Fruit fly (Drosophila melanogaster) whole organism, embryonic: ENCODE measurements around the gene CG32971.

Experiments
- Bdp1 ChIP-seq: fragments of 200-800 bp; sonication (Bioruptor generic); optimal IDR thresholded peaks from 3 replicates; lab custom pipeline; 2016; ENCODE audit warnings: missing biosample characterization, missing genetic modification characterization
- Bteb2 ChIP-seq: fragments of 200-800 bp; sonication (Bioruptor generic); optimal IDR thresholded peaks from 2 replicates; lab custom pipeline; 2016; ENCODE audit warnings: missing biosample characterization, missing genetic modification characterization
- CG10267 ChIP-seq: fragments of 200-800 bp; sonication (Bioruptor generic); optimal IDR thresholded peaks from 2 replicates; lab custom pipeline; 2018; ENCODE audit warnings: missing biosample characterization, mild to moderate bottlenecking, missing genetic modification characterization, moderate library complexity
- CG14050 ChIP-seq: fragments of 200-800 bp; sonication (Bioruptor generic); IDR thresholded peaks from 3 replicates; pipeline ENCODE4 v1.3.6; 2022; ENCODE audit warnings: missing biosample characterization, missing genetic modification characterization
- CG17361 ChIP-seq: fragments of 200-800 bp; sonication (Bioruptor generic); IDR thresholded peaks from 3 replicates; pipeline ENCODE4 v1.3.6; 2022; ENCODE audit warnings: missing biosample characterization, missing genetic modification characterization
- CG17829 ChIP-seq: fragments of 200-800 bp; optimal IDR thresholded peaks from 2 replicates; lab custom pipeline; 2019; ENCODE audit warnings: missing biosample characterization, mild to moderate bottlenecking, missing genetic modification characterization, moderate library complexity
- CG1832 ChIP-seq: fragments of 200-800 bp; sonication (Bioruptor generic); optimal IDR thresholded peaks from 2 replicates; lab custom pipeline; 2017; ENCODE audit warnings: missing biosample characterization, mild to moderate bottlenecking, missing genetic modification characterization, inconsistent platforms
- CG2199 ChIP-seq: fragments of 200-800 bp; sonication (Bioruptor generic); IDR thresholded peaks from 3 replicates; pipeline ENCODE4 v1.3.6; 2022; ENCODE audit warnings: missing biosample characterization, missing genetic modification characterization
- CG34224 ChIP-seq: fragments of 200-800 bp; sonication (Bioruptor generic); IDR thresholded peaks from 3 replicates; pipeline ENCODE4 v1.3.6; 2022; ENCODE audit warnings: missing biosample characterization, missing genetic modification characterization; ENCODE audit not compliant: partially characterized antibody
- CG5180 ChIP-seq: fragments of 200-800 bp; sonication (Bioruptor generic); optimal IDR thresholded peaks from 3 replicates; lab custom pipeline; 2017; ENCODE audit warnings: missing biosample characterization, missing genetic modification characterization, mild to moderate bottlenecking, moderate library complexity, missing genetic modification reagents
- CG6654 ChIP-seq: fragments of 200-800 bp; sonication (Bioruptor generic); optimal IDR thresholded peaks from 2 replicates; lab custom pipeline; 2017; ENCODE audit warnings: missing biosample characterization, mild to moderate bottlenecking, missing genetic modification characterization
- CG6689 ChIP-seq: fragments of 200-800 bp; sonication (Bioruptor generic); IDR thresholded peaks from 2 replicates; pipeline ENCODE4 v1.3.6; 2022; ENCODE audit warnings: missing biosample characterization, missing genetic modification characterization
- CG7357 ChIP-seq: fragments of 200-800 bp; sonication (Bioruptor generic); IDR thresholded peaks from 3 replicates; pipeline ENCODE4 v1.3.6; 2022; ENCODE audit warnings: missing biosample characterization, missing genetic modification characterization
- CG7928 ChIP-seq: fragments of 200-800 bp; sonication (Bioruptor generic); optimal IDR thresholded peaks from 2 replicates; lab custom pipeline; 2017; ENCODE audit warnings: missing biosample characterization, mild to moderate bottlenecking, missing genetic modification characterization
- CG8944 ChIP-seq: fragments of 200-800 bp; sonication (Bioruptor generic); optimal IDR thresholded peaks from 3 replicates; lab custom pipeline; 2016; ENCODE audit warnings: missing biosample characterization, missing genetic modification characterization
- CoRest ChIP-seq: fragments of 200-800 bp; sonication (Bioruptor generic); optimal IDR thresholded peaks from 3 replicates; lab custom pipeline; 2018; ENCODE audit warnings: missing biosample characterization, mild to moderate bottlenecking, missing genetic modification characterization, moderate library complexity
- Dbx ChIP-seq: fragments of 200-800 bp; sonication (Bioruptor generic); IDR thresholded peaks from 3 replicates; pipeline ENCODE4 v1.3.6; 2022; ENCODE audit warnings: missing biosample characterization, missing genetic modification characterization
- Dek ChIP-seq: fragments of 200-800 bp; sonication (Bioruptor generic); optimal IDR thresholded peaks from 3 replicates; lab custom pipeline; 2019; ENCODE audit warnings: missing biosample characterization, mild to moderate bottlenecking, missing genetic modification characterization, moderate library complexity
- E2f2 ChIP-seq: fragments of 200-800 bp; sonication (Bioruptor generic); IDR thresholded peaks from 2 replicates; pipeline ENCODE4 v1.3.6; 2022; ENCODE audit warnings: missing biosample characterization, missing genetic modification characterization
- Fer3 ChIP-seq: fragments of 200-800 bp; sonication (Bioruptor generic); optimal IDR thresholded peaks from 2 replicates; lab custom pipeline; 2018; ENCODE audit warnings: missing biosample characterization, mild to moderate bottlenecking, missing genetic modification characterization, moderate library complexity
- H15 ChIP-seq: fragments of 200-800 bp; sonication (Bioruptor generic); IDR thresholded peaks from 3 replicates; pipeline ENCODE4 v1.3.6; 2022; ENCODE audit warnings: missing biosample characterization, missing genetic modification characterization
- H2.0 ChIP-seq: fragments of 200-800 bp; sonication (Bioruptor generic); IDR thresholded peaks from 2 replicates; pipeline ENCODE4 v1.3.6; 2022; ENCODE audit warnings: missing biosample characterization, missing genetic modification characterization
- Hey ChIP-seq: fragments of 200-800 bp; sonication (Bioruptor generic); optimal IDR thresholded peaks from 3 replicates; lab custom pipeline; 2018; ENCODE audit warnings: missing biosample characterization, mild to moderate bottlenecking, missing genetic modification characterization
- Mad ChIP-seq: fragments of 200-800 bp; sonication (Bioruptor generic); optimal IDR thresholded peaks from 2 replicates; lab custom pipeline; 2016; ENCODE audit warnings: missing biosample characterization, missing genetic modification characterization
- Nf-YA ChIP-seq: fragments of 200-800 bp; sonication (Bioruptor generic); IDR thresholded peaks from 2 replicates; pipeline ENCODE4 v1.3.6; 2022; ENCODE audit warnings: missing biosample characterization, missing genetic modification characterization
- Oli ChIP-seq: fragments of 200-800 bp; sonication (Bioruptor generic); optimal IDR thresholded peaks from 2 replicates; lab custom pipeline; 2018; ENCODE audit warnings: missing biosample characterization, mild to moderate bottlenecking, missing genetic modification characterization, moderate library complexity
- Six4 ChIP-seq: fragments of 200-800 bp; sonication (Bioruptor generic); optimal IDR thresholded peaks from 2 replicates; lab custom pipeline; 2016; ENCODE audit warnings: missing biosample characterization, missing genetic modification characterization
- Sry-δ ChIP-seq: fragments of 200-800 bp; sonication (Bioruptor generic); optimal IDR thresholded peaks from 2 replicates; lab custom pipeline; 2016; ENCODE audit warnings: missing biosample characterization, missing genetic modification characterization
- Trl ChIP-seq, 3 experiments: fragments of >200 bp in 2 of 3; fragments of 200-800 bp in 1 of 3; sonication (Bioruptor generic) in 1 of 3; optimal IDR thresholded peaks; 2 replicates in 1 of 3; 3 replicates in 2 of 3; lab custom pipeline; 2016 to 2017; ENCODE audit warnings: missing biosample characterization in 1 of 3, missing genetic modification characterization in 1 of 3
- Usf ChIP-seq: fragments of 200-800 bp; sonication (Bioruptor generic); optimal IDR thresholded peaks from 2 replicates; lab custom pipeline; 2017; ENCODE audit warnings: missing genotype, missing biosample characterization, missing genetic modification characterization
- btn ChIP-seq: fragments of 200-800 bp; sonication (Bioruptor generic); optimal IDR thresholded peaks from 2 replicates; lab custom pipeline; 2016; ENCODE audit warnings: missing biosample characterization, missing genetic modification characterization
- cad ChIP-seq: fragments of >200 bp; optimal IDR thresholded peaks from 2 replicates; lab custom pipeline; 2017; ENCODE audit warnings: missing biosample characterization, missing genetic modification characterization
- dm ChIP-seq: fragments of 200-800 bp; sonication (Bioruptor generic); optimal IDR thresholded peaks from 3 replicates; lab custom pipeline; 2016; ENCODE audit warnings: missing biosample characterization, missing genetic modification characterization
- en ChIP-seq: fragments of 200-800 bp; sonication (Bioruptor generic); optimal IDR thresholded peaks from 2 replicates; lab custom pipeline; 2016; ENCODE audit warnings: missing biosample characterization, missing genetic modification characterization
- fru ChIP-seq: fragments of >200 bp; optimal IDR thresholded peaks from 2 replicates; lab custom pipeline; 2017
- grn ChIP-seq: fragments of 200-800 bp; sonication (Bioruptor generic); optimal IDR thresholded peaks from 3 replicates; lab custom pipeline; 2017; ENCODE audit warnings: missing biosample characterization, missing genetic modification characterization
- ind ChIP-seq: fragments of 200-800 bp; sonication (Bioruptor generic); optimal IDR thresholded peaks from 3 replicates; lab custom pipeline; 2016; ENCODE audit warnings: missing biosample characterization, missing genetic modification characterization
- kah ChIP-seq: fragments of 200-800 bp; sonication (Bioruptor generic); optimal IDR thresholded peaks from 2 replicates; lab custom pipeline; 2018; ENCODE audit warnings: missing biosample characterization, mild to moderate bottlenecking, missing genetic modification characterization
- pb ChIP-seq: fragments of 200-800 bp; sonication (Bioruptor generic); optimal IDR thresholded peaks from 3 replicates; lab custom pipeline; 2016; ENCODE audit warnings: missing biosample characterization, missing genetic modification characterization
- pho ChIP-seq: fragments of 200-800 bp; sonication (Bioruptor generic); optimal IDR thresholded peaks from 2 replicates; lab custom pipeline; 2016; ENCODE audit warnings: missing biosample characterization, missing genetic modification characterization
- pita ChIP-seq: fragments of 200-800 bp; sonication (Bioruptor generic); optimal IDR thresholded peaks from 2 replicates; lab custom pipeline; 2017; ENCODE audit warnings: missing biosample characterization, mild to moderate bottlenecking, missing genetic modification characterization
- scrt ChIP-seq: fragments of 200-800 bp; sonication (Bioruptor generic); optimal IDR thresholded peaks from 2 replicates; lab custom pipeline; 2018; ENCODE audit warnings: missing biosample characterization, mild to moderate bottlenecking, missing genetic modification characterization, moderate library complexity
- sens-2 ChIP-seq: fragments of 200-800 bp; sonication (Bioruptor generic); IDR thresholded peaks from 2 replicates; pipeline ENCODE4 v1.3.6; 2022; ENCODE audit warnings: missing biosample characterization, missing genetic modification characterization
- sisA ChIP-seq: fragments of 200-800 bp; sonication (Bioruptor generic); IDR thresholded peaks from 2 replicates; pipeline ENCODE4 v1.3.6; 2022; ENCODE audit warnings: missing biosample characterization, missing genetic modification characterization
- sna ChIP-seq: fragments of 200-800 bp; sonication (Bioruptor generic); IDR thresholded peaks from 2 replicates; pipeline ENCODE4 v1.3.6; 2022; ENCODE audit warnings: missing biosample characterization, missing genetic modification characterization; ENCODE audit not compliant: partially characterized antibody
- tgo ChIP-seq: fragments of 200-800 bp; sonication (Bioruptor generic); IDR thresholded peaks from 3 replicates; pipeline ENCODE4 v1.3.6; 2022; ENCODE audit warnings: missing biosample characterization, missing genetic modification characterization
- tin ChIP-seq: fragments of 200-800 bp; sonication (Bioruptor generic); optimal IDR thresholded peaks from 3 replicates; lab custom pipeline; 2016; ENCODE audit warnings: missing biosample characterization, missing genetic modification characterization
- toy ChIP-seq: fragments of 200-800 bp; sonication (Bioruptor generic); IDR thresholded peaks from 2 replicates; pipeline ENCODE4 v1.3.6; 2022; ENCODE audit warnings: missing biosample characterization, missing genetic modification characterization
- trh ChIP-seq: fragments of 200-800 bp; sonication (Bioruptor generic); optimal IDR thresholded peaks from 2 replicates; lab custom pipeline; 2016; ENCODE audit warnings: missing biosample characterization, missing genetic modification characterization
- zfh2 ChIP-seq: fragments of 200-800 bp; sonication (Bioruptor generic); optimal IDR thresholded peaks from 2 replicates; lab custom pipeline; 2016; ENCODE audit warnings: missing biosample characterization, missing genetic modification characterization

Gene CG32971

dm6 chr2L:14233896-14234626 lies 40.6 kb upstream of the CG32971 start, which contains the start of gene Dyrk2 (continued):
- TF ChIP-seq CG2199 (GFP tag; lab: Robert Waterston, UW) (peak; percentile 97), Bteb2 (GFP tag; lab: Kevin White, UChicago) (peak; percentile 10), Trl (optimal IDR thresholded peaks at IDR 0.05; lab: Kevin White, UChicago) (peak in 1 of 2 experiments; percentile 68), Trl (GFP tag; optimal IDR thresholded peaks at IDR 0.05; lab: Kevin White, UChicago) (peak; percentile 16), sisA (GFP tag; lab: Robert Waterston, UW) (no peak), sens-2 (GFP tag; lab: Robert Waterston, UW) (peak; percentile 48; the same call in 1 of the 2 replicates), Hey (tag; lab: Kevin White, UChicago) (no peak), CG14050 (GFP tag; lab: Robert Waterston, UW) (peak; percentile 28; the same call in 1 of the 3 replicates), pita (GFP tag; lab: Kevin White, UChicago) (no peak), Six4 (no peak), Bdp1 (no peak), CG7357 (GFP tag; lab: Robert Waterston, UW) (no peak), dm (peak; percentile 12), grn (GFP tag; lab: Kevin White, UChicago) (no peak), scrt (GFP tag; lab: Kevin White, UChicago) (no peak), btn (GFP tag; lab: Kevin White, UChicago) (no peak), kah (no peak), trh (no peak), H2.0 (GFP tag; lab: Robert Waterston, UW) (no peak), cad (GFP tag; lab: Kevin White, UChicago) (no peak), Dek (tag; lab: Kevin White, UChicago) (peak; percentile 53), toy (GFP tag; lab: Robert Waterston, UW) (no peak), CG5180 (peak; percentile 25), CG8944 (no peak), CG1832 (no peak), tin (GFP tag; lab: Kevin White, UChicago) (no peak), CG7928 (GFP tag; lab: Kevin White, UChicago) (no peak), Usf (GFP tag; lab: Kevin White, UChicago) (no peak), zfh2 (GFP tag; lab: Kevin White, UChicago) (no peak), H15 (GFP tag; lab: Robert Waterston, UW) (no peak), sna (peak; percentile 28; the same call in 1 of the 2 replicates), CG17829 (tag; lab: Kevin White, UChicago) (peak; percentile 57), CG17361 (GFP tag; lab: Robert Waterston, UW) (peak; percentile 82; the same call in 2 of the 3 replicates), CoRest (tag; lab: Kevin White, UChicago) (peak; percentile 73), pb (no peak), Fer3 (peak; percentile 37), Dbx (GFP tag; lab: Robert Waterston, UW) (peak; percentile 54; the same call in 1 of the 3 replicates), tgo (peak; percentile 19; the same call in 1 of the 3 replicates), Sry-δ (GFP tag; lab: Kevin White, UChicago) (no peak), ind (peak; percentile 33), fru (lab: Kevin White, UChicago) (no peak), en (GFP tag; lab: Kevin White, UChicago) (no peak), CG6689 (peak; percentile 23; the same call in 1 of the 2 replicates), CG6654 (GFP tag; lab: Kevin White, UChicago) (no peak), CG10267 (tag; lab: Kevin White, UChicago) (peak; percentile 26), E2f2 (GFP tag; lab: Robert Waterston, UW) (peak; percentile 38; the same call in 1 of the 2 replicates), pho (peak; percentile 5), CG34224 (GFP tag; lab: Robert Waterston, UW) (peak; percentile 20; the same call in 1 of the 3 replicates), Mad (GFP tag; lab: Kevin White, UChicago) (peak; percentile 54), Nf-YA (GFP tag; lab: Robert Waterston, UW) (no peak), Oli (peak; percentile 36)
